Worm (Caenorhabditis elegans) whole organism, L4/young adult: Measurements from ENCODE around the gene srh-177.

Experiments
- W03F9.2 ChIP-seq: fragments of 150-350 bp; optimal IDR thresholded peaks from 2 replicates; lab custom pipeline; 2014; ENCODE audit warnings: missing biosample characterization, missing genetic modification characterization
- dao-5 ChIP-seq: sonication (generic microtip); optimal IDR thresholded peaks from 2 replicates; lab custom pipeline; 2016; ENCODE audit warnings: missing genotype, missing genetic modification characterization, moderate library complexity, missing compliant biosample characterization

ce11 chrV:20356472-20356871 lies 12.6 kb downstream of the srh-177 start, which contains the start of gene grd-11:
- no peak for TF ChIP-seq dao-5
- TF ChIP-seq W03F9.2 (tag; lab: Kevin White, UChicago) = no peak
